Worm (Caenorhabditis elegans) whole organism, L2 larva: ENCODE data around the gene irld-42.

ENCODE experiments used
- F13H6.1 ChIP-seq: sonication (generic microtip); optimal IDR thresholded peaks from 2 replicates; lab custom pipeline; 2016; ENCODE audit warnings: missing genetic modification characterization, missing compliant biosample characterization
- R02D3.7 ChIP-seq: fragments of 150-350 bp; optimal IDR thresholded peaks from 2 replicates; lab custom pipeline; 2014; ENCODE audit warnings: missing biosample characterization, missing genetic modification characterization
- ZK546.5 ChIP-seq: sonication (generic microtip); optimal IDR thresholded peaks from 2 replicates; lab custom pipeline; 2017; ENCODE audit warnings: missing biosample characterization, missing genetic modification characterization
- alr-1 ChIP-seq: fragments of 150-350 bp; optimal IDR thresholded peaks from 2 replicates; lab custom pipeline; 2014; ENCODE audit warnings: missing biosample characterization, missing genetic modification characterization
- blmp-1 ChIP-seq: sonication (generic microtip); optimal IDR thresholded peaks from 2 replicates; lab custom pipeline; 2017; ENCODE audit warnings: missing genetic modification characterization, mild to moderate bottlenecking, missing compliant biosample characterization, antibody characterized with exemption, moderate library complexity; ENCODE audit not compliant: insufficient read depth
- ceh-16 ChIP-seq: fragments of 150-350 bp; optimal IDR thresholded peaks from 2 replicates; lab custom pipeline; 2014; ENCODE audit warnings: missing biosample characterization, missing genetic modification characterization
- crh-2 ChIP-seq: sonication (generic microtip); optimal IDR thresholded peaks from 2 replicates; lab custom pipeline; 2017; ENCODE audit warnings: missing biosample characterization, missing genetic modification characterization
- dmd-4 ChIP-seq: sonication (generic microtip); optimal IDR thresholded peaks from 2 replicates; lab custom pipeline; 2017; ENCODE audit warnings: missing biosample characterization, missing genetic modification characterization
- egl-27 ChIP-seq: sonication (generic microtip); optimal IDR thresholded peaks from 3 replicates; lab custom pipeline; 2017; ENCODE audit warnings: missing biosample characterization, missing genetic modification reagents, missing genetic modification characterization
- elt-1 ChIP-seq: fragments of 150-350 bp; optimal IDR thresholded peaks from 2 replicates; lab custom pipeline; 2014; ENCODE audit warnings: missing biosample characterization, missing genetic modification characterization
- elt-3 ChIP-seq: sonication (generic microtip); optimal IDR thresholded peaks from 2 replicates; lab custom pipeline; 2017; ENCODE audit warnings: missing biosample characterization, missing genetic modification characterization
- gmeb-1 ChIP-seq: fragments of 150-350 bp; optimal IDR thresholded peaks from 2 replicates; lab custom pipeline; 2014; ENCODE audit warnings: missing biosample characterization, missing genetic modification characterization
- lsy-2 ChIP-seq, 2 experiments: fragments of 150-350 bp in 1 of 2; sonication (generic microtip) in 1 of 2; optimal IDR thresholded peaks; 2 replicates each; lab custom pipeline; 2014 to 2017; ENCODE audit warnings: missing biosample characterization in 2 of 2, missing genetic modification characterization in 2 of 2
- mab-5 ChIP-seq: fragments of 150-350 bp; optimal IDR thresholded peaks from 2 replicates; lab custom pipeline; 2014; ENCODE audit warnings: missing biosample characterization, missing genetic modification characterization
- mbf-1 ChIP-seq: sonication (generic microtip); optimal IDR thresholded peaks from 2 replicates; lab custom pipeline; 2017; ENCODE audit warnings: missing biosample characterization, missing genetic modification characterization
- mdl-1 ChIP-seq, 2 experiments: fragments of 150-350 bp in 1 of 2; sonication (generic microtip) in 1 of 2; optimal IDR thresholded peaks; 2 replicates each; lab custom pipeline; 2017; ENCODE audit warnings: missing biosample characterization in 2 of 2, missing genetic modification characterization in 2 of 2
- nhr-10 ChIP-seq: sonication (generic microtip); optimal IDR thresholded peaks from 2 replicates; lab custom pipeline; 2017; ENCODE audit warnings: missing biosample characterization, missing genetic modification characterization
- nhr-12 ChIP-seq: fragments of 150-350 bp; optimal IDR thresholded peaks from 2 replicates; lab custom pipeline; 2014; ENCODE audit warnings: missing biosample characterization, missing genetic modification characterization
- nhr-21 ChIP-seq: fragments of 150-350 bp; optimal IDR thresholded peaks from 2 replicates; lab custom pipeline; 2014; ENCODE audit warnings: missing biosample characterization, missing genetic modification characterization
- nhr-237 ChIP-seq: fragments of 150-350 bp; optimal IDR thresholded peaks from 2 replicates; lab custom pipeline; 2014; ENCODE audit warnings: missing biosample characterization, missing genetic modification characterization
- nhr-25 ChIP-seq: fragments of 150-350 bp; sonication (generic microtip); optimal IDR thresholded peaks from 3 replicates; lab custom pipeline; 2014; ENCODE audit warnings: missing biosample characterization, missing genetic modification characterization
- nhr-6 ChIP-seq: fragments of 150-350 bp; optimal IDR thresholded peaks from 2 replicates; lab custom pipeline; 2014; ENCODE audit warnings: missing biosample characterization, missing genetic modification characterization
- nhr-77 ChIP-seq: fragments of 150-350 bp; optimal IDR thresholded peaks from 2 replicates; lab custom pipeline; 2014; ENCODE audit warnings: missing biosample characterization, missing genetic modification characterization
- sem-4 ChIP-seq: fragments of 150-350 bp; optimal IDR thresholded peaks from 2 replicates; lab custom pipeline; 2014; ENCODE audit warnings: missing biosample characterization, missing genetic modification reagents, missing genetic modification characterization
- skn-1 ChIP-seq: sonication (generic microtip); optimal IDR thresholded peaks from 2 replicates; lab custom pipeline; 2017; ENCODE audit warnings: missing biosample characterization, missing genetic modification characterization
- sma-3 ChIP-seq: sonication (generic microtip); optimal IDR thresholded peaks from 2 replicates; lab custom pipeline; 2016; ENCODE audit warnings: missing genetic modification reagents, missing genetic modification characterization, missing compliant biosample characterization
- sma-9 ChIP-seq, 2 experiments: fragments of 150-350 bp in 1 of 2; sonication (generic microtip) in 1 of 2; optimal IDR thresholded peaks; 2 replicates each; lab custom pipeline; 2014 to 2016; ENCODE audit warnings: missing genetic modification characterization in 2 of 2, mild to moderate bottlenecking in 1 of 2, missing biosample characterization in 1 of 2, missing compliant biosample characterization in 1 of 2, missing genetic modification reagents in 1 of 2, moderate library complexity in 1 of 2
- unc-39 ChIP-seq: fragments of 150-350 bp; optimal IDR thresholded peaks from 2 replicates; lab custom pipeline; 2014; ENCODE audit warnings: missing biosample characterization, missing genetic modification characterization
- zag-1 ChIP-seq: fragments of 150-350 bp; optimal IDR thresholded peaks from 2 replicates; lab custom pipeline; 2014; ENCODE audit warnings: missing biosample characterization, missing genetic modification characterization
- ztf-4 ChIP-seq: fragments of 150-350 bp; optimal IDR thresholded peaks from 2 replicates; lab custom pipeline; 2014; ENCODE audit warnings: missing biosample characterization, missing genetic modification characterization

The irld-42 gene

ce11 chrV:1648000-1648399 is 20.3 kb upstream of the irld-42 start, which contains the start of gene irld-45:
Gene irld-45, plus strand, starts transcription at chrV:1648300.
- TF ChIP-seq mab-5 (tag; lab: Kevin White, UChicago) = no peak
- no peak for TF ChIP-seq skn-1 (tag; lab: Kevin White, UChicago)
- no peak for TF ChIP-seq nhr-77 (tag; lab: Kevin White, UChicago)
- no peak for TF ChIP-seq sma-9 (GFP tag; optimal IDR thresholded peaks at IDR 0.05; lab: Kevin White, UChicago)
- no peak for TF ChIP-seq sma-9 (tag; optimal IDR thresholded peaks at IDR 0.05; lab: Kevin White, UChicago)
- no peak for TF ChIP-seq sem-4 (tag; lab: Kevin White, UChicago)
- TF ChIP-seq R02D3.7 (tag; lab: Kevin White, UChicago) = no peak

- TF ChIP-seq ceh-16 (tag; lab: Kevin White, UChicago) (no peak), nhr-12 (tag; lab: Kevin White, UChicago) (no peak), mbf-1 (no peak), nhr-6 (tag; lab: Kevin White, UChicago) (no peak), nhr-10 (no peak), mab-5 (tag; lab: Kevin White, UChicago) (no peak), unc-39 (tag; lab: Kevin White, UChicago) (no peak), egl-27 (tag; lab: Kevin White, UChicago) (no peak), alr-1 (tag; lab: Kevin White, UChicago) (no peak)
Measured at ce11 chrV:1651045-1651444, 17.3 kb upstream of the irld-42 start, which contains the start of gene irld-44. Gene irld-44, plus strand, starts transcription at chrV:1651345.

ce11 chrV:1654845-1655244 is 13.5 kb upstream of the irld-42 start, which contains the start of gene irld-11:
Gene irld-11, plus strand, starts transcription at chrV:1655145.
- TF ChIP-seq nhr-77 (tag; lab: Kevin White, UChicago) (no peak), nhr-21 (tag; lab: Kevin White, UChicago) (peak; percentile 16)
- TF ChIP-seq, all 48 proteins: peak for 1

ce11 chrV:1662270-1662669 is 6.0 kb upstream of the irld-42 start, which contains the start of gene irld-40:
Gene irld-40, plus strand, starts transcription at chrV:1662570.
- no peak for TF ChIP-seq elt-3 (tag; lab: Kevin White, UChicago)
- no peak for TF ChIP-seq alr-1 (tag; lab: Kevin White, UChicago)
- TF ChIP-seq blmp-1 (tag; lab: Kevin White, UChicago) = no peak
- TF ChIP-seq sma-3 = no peak
- TF ChIP-seq ztf-4 (tag; lab: Kevin White, UChicago) = no peak
- TF ChIP-seq, all 48 proteins: peak for 0

- TF ChIP-seq ceh-16 (tag; lab: Kevin White, UChicago) = no peak
- no peak for TF ChIP-seq alr-1 (tag; lab: Kevin White, UChicago)
- no peak for TF ChIP-seq sma-9 (GFP tag; optimal IDR thresholded peaks at IDR 0.05; lab: Kevin White, UChicago)
- no peak for TF ChIP-seq sma-9 (tag; optimal IDR thresholded peaks at IDR 0.05; lab: Kevin White, UChicago)
- TF ChIP-seq crh-2 = no peak
Measured at ce11 chrV:1664921-1665320, 3.4 kb upstream of the irld-42 start, which contains the start of gene K04F1.9. Gene K04F1.9, plus strand, starts transcription at chrV:1665221.

- TF ChIP-seq nhr-237 (no peak), sma-9 (GFP tag; optimal IDR thresholded peaks at IDR 0.05; lab: Kevin White, UChicago) (no peak), sma-9 (tag; optimal IDR thresholded peaks at IDR 0.05; lab: Kevin White, UChicago) (no peak)
Measured at ce11 chrV:1666904-1667303, 1.4 kb upstream of the irld-42 start, which contains the start of gene K04F1.8. Gene K04F1.8, plus strand, starts transcription at chrV:1667204.

ce11 chrV:1678228-1678627 is 9.9 kb downstream of the irld-42 start, which contains the start of gene srw-98:
Gene srw-98, minus strand, starts transcription at chrV:1678328.
- TF ChIP-seq ZK546.5 (tag; lab: Kevin White, UChicago) = no peak
- TF ChIP-seq dmd-4 (tag; lab: Kevin White, UChicago) = no peak
- no peak for TF ChIP-seq nhr-6 (tag; lab: Kevin White, UChicago)
- TF ChIP-seq alr-1 (tag; lab: Kevin White, UChicago) = no peak
- no peak for TF ChIP-seq mdl-1 (tag; optimal IDR thresholded peaks at IDR 0.05; lab: Kevin White, UChicago)
- no peak for TF ChIP-seq zag-1 (tag; lab: Kevin White, UChicago)

ce11 chrV:1680770-1681169 is 12.5 kb downstream of the irld-42 start, which contains the start of gene srw-91:
Gene srw-91, minus strand, starts transcription at chrV:1680870.
- TF ChIP-seq F13H6.1 (tag; lab: Kevin White, UChicago) = no peak
- TF ChIP-seq sma-9 (GFP tag; optimal IDR thresholded peaks at IDR 0.05; lab: Kevin White, UChicago) = no peak
- TF ChIP-seq sma-9 (tag; optimal IDR thresholded peaks at IDR 0.05; lab: Kevin White, UChicago) = no peak
- no peak for TF ChIP-seq elt-1 (tag; lab: Kevin White, UChicago)
- no peak for TF ChIP-seq nhr-25 (tag; lab: Kevin White, UChicago)
- TF ChIP-seq gmeb-1 = no peak
- no peak for TF ChIP-seq lsy-2 (tag; optimal IDR thresholded peaks at IDR 0.05; lab: Kevin White, UChicago)
